Worm (Caenorhabditis elegans) whole organism, L1 larva: Measurements from ENCODE around the gene F25D1.8.

Source experiments
- ama-1 ChIP-seq: fragments of 150-350 bp; optimal IDR thresholded peaks from 2 replicates; lab custom pipeline; 2014
- egl-27 ChIP-seq, 2 experiments: fragments of 150-350 bp in 1 of 2; sonication (generic microtip); optimal IDR thresholded peaks; 3 replicates each; lab custom pipeline; 2017 to 2018; ENCODE audit warnings: missing biosample characterization in 2 of 2, missing genetic modification characterization in 2 of 2, missing genetic modification reagents in 2 of 2
- elt-3 ChIP-seq, 6 experiments: fragments of 150-350 bp in 1 of 6; sonication (generic microtip); optimal IDR thresholded peaks; 2 replicates each; lab custom pipeline; 2017 to 2018; ENCODE audit warnings: missing biosample characterization in 6 of 6, missing genetic modification characterization in 6 of 6, inconsistent platforms in 1 of 6
- fkh-10 ChIP-seq: sonication (generic microtip); optimal IDR thresholded peaks from 2 replicates; lab custom pipeline; 2017; ENCODE audit warnings: missing biosample characterization, missing genetic modification reagents, missing genetic modification characterization
- lin-15B ChIP-seq: fragments of 150-350 bp; sonication (generic microtip); optimal IDR thresholded peaks from 3 replicates; lab custom pipeline; 2014; ENCODE audit warnings: missing biosample characterization, missing genetic modification characterization
- lin-35 ChIP-seq, 2 experiments: fragments of 150-350 bp; optimal IDR thresholded peaks; 2 replicates each; lab custom pipeline; 2014; ENCODE audit warnings: missing biosample characterization in 2 of 2, missing genetic modification characterization in 2 of 2, missing genetic modification reagents in 2 of 2
- lin-39 ChIP-seq: fragments of 150-350 bp; optimal IDR thresholded peaks from 2 replicates; lab custom pipeline; 2014; ENCODE audit warnings: missing biosample characterization, missing genetic modification reagents, missing genetic modification characterization
- nhr-76 ChIP-seq: sonication (generic microtip); optimal IDR thresholded peaks from 2 replicates; lab custom pipeline; 2017; ENCODE audit warnings: missing biosample characterization, missing genetic modification characterization
- sptf-1 ChIP-seq: fragments of 150-350 bp; optimal IDR thresholded peaks from 2 replicates; lab custom pipeline; 2014; ENCODE audit warnings: missing biosample characterization, missing genetic modification characterization
- vab-15 ChIP-seq: sonication (generic microtip); optimal IDR thresholded peaks from 2 replicates; lab custom pipeline; 2017; ENCODE audit warnings: missing genotype, mild to moderate bottlenecking, missing genetic modification characterization, missing compliant biosample characterization

ce11 chrV:10574197-10574596 lies 35.0 kb downstream of the F25D1.8 start:
- TF ChIP-seq elt-3 (tag; optimal IDR thresholded peaks at IDR 0.05; lab: Kevin White, UChicago) (no peak), fkh-10 (GFP tag; lab: Kevin White, UChicago) (no peak), lin-15B (tag; lab: Kevin White, UChicago) (no peak), lin-39 (tag; lab: Kevin White, UChicago) (no peak), egl-27 (tag; optimal IDR thresholded peaks at IDR 0.05; lab: Kevin White, UChicago) (no peak), ama-1 (lab: Kevin White, UChicago) (no peak), vab-15 (no peak), sptf-1 (tag; lab: Kevin White, UChicago) (no peak), lin-35 (GFP tag; optimal IDR thresholded peaks at IDR 0.05; lab: Kevin White, UChicago) (no peak), nhr-76 (tag; lab: Kevin White, UChicago) (no peak)
